Worm (Caenorhabditis elegans) whole organism, dauer: ENCODE measurements around the gene F16F9.4.
"Not testable (repeated sequence)": the region's sequence is repeated elsewhere in the genome, so short reads cannot be mapped to it uniquely, and the experiment has no call there.

Source experiments
- unc-62 ChIP-seq: sonication (generic microtip); optimal IDR thresholded peaks from 2 replicates; lab custom pipeline; 2017; ENCODE audit warnings: missing biosample characterization, missing genetic modification reagents, missing genetic modification characterization

Gene F16F9.4

ce11 chrX:8426160-8426712 lies 36.9 kb downstream of the F16F9.4 start:
- TF ChIP-seq unc-62 (GFP tag; lab: Kevin White, UChicago) = no peak

ce11 chrX:8424286-8424685 lies 38.9 kb downstream of the F16F9.4 start:
- no peak for TF ChIP-seq unc-62 (GFP tag; lab: Kevin White, UChicago)

ce11 chrX:8423633-8424032 lies 39.5 kb downstream of the F16F9.4 start, which contains the start of gene tth-1:
TSS of gene tth-1 (minus strand) at chrX:8423733.
- TF ChIP-seq unc-62 (GFP tag; lab: Kevin White, UChicago) = no peak

ce11 chrX:8423199-8423598 lies 40.0 kb downstream of the F16F9.4 start:
- TF ChIP-seq unc-62 (GFP tag; lab: Kevin White, UChicago) = no peak

ce11 chrX:8422020-8422419 lies 41.1 kb downstream of the F16F9.4 start, which contains the start of gene tag-123:
TSS of gene tag-123 (minus strand) at chrX:8422055.
- TF ChIP-seq unc-62 (GFP tag; lab: Kevin White, UChicago) = no peak

ce11 chrX:8421594-8421993 lies 41.6 kb downstream of the F16F9.4 start:
- TF ChIP-seq unc-62 (GFP tag; lab: Kevin White, UChicago) = no peak

ce11 chrX:8419252-8419651 lies 43.9 kb downstream of the F16F9.4 start:
- no peak for TF ChIP-seq unc-62 (GFP tag; lab: Kevin White, UChicago)

ce11 chrX:8418382-8418781 lies 44.8 kb downstream of the F16F9.4 start, which contains the start of gene spp-13:
TSS of gene spp-13 (minus strand) at chrX:8418524.
- no peak for TF ChIP-seq unc-62 (GFP tag; lab: Kevin White, UChicago)

ce11 chrX:8417727-8418126 lies 45.4 kb downstream of the F16F9.4 start:
- TF ChIP-seq unc-62 (GFP tag; lab: Kevin White, UChicago) = no peak

- TF ChIP-seq unc-62 (GFP tag; lab: Kevin White, UChicago) = no peak
Measured at ce11 chrX:8416819-8417218, 46.3 kb downstream of the F16F9.4 start, which contains the start of gene ced-8. TSS of gene ced-8 (minus strand) at chrX:8416919.

- no peak for TF ChIP-seq unc-62 (GFP tag; lab: Kevin White, UChicago)
Measured at ce11 chrX:8413130-8413529, 50.0 kb downstream of the F16F9.4 start, which contains the start of gene F08F1.4. TSS of gene F08F1.4 (plus strand) at chrX:8413430.

- TF ChIP-seq unc-62 (GFP tag; lab: Kevin White, UChicago) = not testable (repeated sequence)
Measured at ce11 chrX:8410754-8411153, 52.4 kb downstream of the F16F9.4 start, which contains the start of gene F08F1.9. TSS of gene F08F1.9 (minus strand) at chrX:8410854.
